Worm (Caenorhabditis elegans): ENCODE data around the gene ZK938.10.
A peak's percentile ranks its signal among the peaks of the same experiment; 100 is the strongest.

DNA sequence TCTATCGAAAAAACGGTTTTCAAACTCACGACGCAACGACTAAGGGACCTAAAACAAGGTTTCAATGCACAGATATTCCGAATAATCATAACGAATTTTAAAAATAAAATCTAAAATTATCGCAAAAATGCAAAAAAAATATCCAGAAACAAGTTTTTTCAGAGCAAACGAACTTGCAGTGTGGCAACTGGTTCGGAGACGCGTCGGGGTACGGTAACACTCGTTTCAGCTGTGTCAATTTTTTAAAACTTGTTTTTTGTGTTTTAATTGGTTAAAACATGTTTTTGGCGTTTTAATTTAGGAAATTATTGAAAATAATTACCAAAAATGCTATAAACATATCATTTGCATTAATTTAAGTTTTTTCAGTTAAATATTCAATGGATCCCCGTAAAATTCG is 41.6 kb upstream of the ZK938.10 start, which contains the start of gene C08H9.16:
- TF ChIP-seq xbp-1 (tag; optimal IDR thresholded peaks at IDR 0.05) (peak; percentile 18), sox-4 (tag; optimal IDR thresholded peaks at IDR 0.05) (no peak)

Data from whole organism, L1 larva.